Fruit fly (Drosophila melanogaster) whole organism, pupa: ENCODE measurements around the gene Noc3.

ENCODE experiments used
- CG10348 ChIP-seq: fragments of 200-800 bp; sonication (Bioruptor generic); IDR thresholded peaks from 2 replicates; pipeline ENCODE4 v1.3.6; 2022; ENCODE audit warnings: missing biosample characterization, missing genetic modification characterization
- CG12605 ChIP-seq: fragments of 200-800 bp; sonication (Bioruptor generic); IDR thresholded peaks from 2 replicates; pipeline ENCODE4 v1.3.6; 2022; ENCODE audit warnings: missing biosample characterization, missing genetic modification characterization
- CG14655 ChIP-seq: fragments of 200-800 bp; sonication (Bioruptor generic); optimal IDR thresholded peaks from 3 replicates; lab custom pipeline; 2017; ENCODE audit warnings: mild to moderate bottlenecking, missing biosample characterization, missing genetic modification reagents, missing genetic modification characterization
- CG15710 ChIP-seq: fragments of 200-800 bp; sonication (Bioruptor generic); optimal IDR thresholded peaks from 2 replicates; lab custom pipeline; 2018; ENCODE audit warnings: missing biosample characterization, mild to moderate bottlenecking, missing genetic modification characterization, moderate library complexity
- CG8159 ChIP-seq: fragments of 200-800 bp; sonication (Bioruptor generic); optimal IDR thresholded peaks from 3 replicates; lab custom pipeline; 2018; ENCODE audit warnings: missing biosample characterization, mild to moderate bottlenecking, missing genetic modification characterization, moderate library complexity
- CG8301 ChIP-seq: fragments of 200-800 bp; sonication (Bioruptor generic); optimal IDR thresholded peaks from 2 replicates; lab custom pipeline; 2018; ENCODE audit warnings: missing biosample characterization, mild to moderate bottlenecking, missing genetic modification characterization
- D1 ChIP-seq: fragments of 200-800 bp; sonication (Bioruptor generic); optimal IDR thresholded peaks from 2 replicates; lab custom pipeline; 2018; ENCODE audit warnings: missing biosample characterization, mild to moderate bottlenecking, missing genetic modification characterization, moderate library complexity
- EcR ChIP-seq: fragments of 200-800 bp; sonication (Bioruptor generic); optimal IDR thresholded peaks from 3 replicates; lab custom pipeline; 2019; ENCODE audit warnings: missing biosample characterization, missing genetic modification characterization, mild to moderate bottlenecking, moderate library complexity, missing genetic modification reagents
- Ets98B ChIP-seq: fragments of 200-800 bp; sonication (Bioruptor generic); IDR thresholded peaks from 2 replicates; pipeline ENCODE4 v1.3.6; 2022; ENCODE audit warnings: missing biosample characterization, missing genetic modification characterization
- gl ChIP-seq: fragments of 200-800 bp; sonication (Bioruptor generic); optimal IDR thresholded peaks from 2 replicates; lab custom pipeline; 2018; ENCODE audit warnings: missing biosample characterization, mild to moderate bottlenecking, missing genetic modification characterization
- rn ChIP-seq: fragments of 200-800 bp; sonication (Bioruptor generic); IDR thresholded peaks from 2 replicates; pipeline ENCODE4 v1.3.6; 2022; ENCODE audit warnings: missing biosample characterization, missing genetic modification characterization

dm6 chr3R:7259554-7259953, 12.8 kb upstream of the Noc3 start:
- TF ChIP-seq CG14655 (GFP tag; lab: Kevin White, UChicago) (no peak), CG10348 (no peak), CG15710 (tag; lab: Kevin White, UChicago) (no peak), gl (tag; lab: Kevin White, UChicago) (no peak), D1 (tag; lab: Kevin White, UChicago) (no peak), rn (no peak), CG12605 (GFP tag; lab: Robert Waterston, UW) (no peak), CG8301 (tag; lab: Kevin White, UChicago) (no peak), Ets98B (GFP tag; lab: Robert Waterston, UW) (no peak), CG8159 (tag; lab: Kevin White, UChicago) (no peak), EcR (GFP tag; lab: Kevin White, UChicago) (no peak)
